Fruit fly (Drosophila melanogaster): Measurements from ENCODE around the gene La.
A peak's percentile ranks its signal among the peaks of the same experiment; 100 is the strongest.

The La gene

dm6 chr2L:20332978-20333377, 16.8 kb downstream of the La start (continued):
- TF ChIP-seq pita (GFP tag; optimal IDR thresholded peaks at IDR 0.05), result no peak
- TF ChIP-seq vvl (GFP tag; IDR thresholded peaks at IDR 0.05), result peak; percentile 41; the same call in 1 of the 2 replicates
- no peak for TF ChIP-seq CG34224 (GFP tag; IDR thresholded peaks at IDR 0.05; ENCODE audit: partially characterized antibody)
- no peak for TF ChIP-seq slbo (GFP tag; IDR thresholded peaks at IDR 0.05)
- peak; percentile 25 for TF ChIP-seq CG9932 (GFP tag; IDR thresholded peaks at IDR 0.05)
- TF ChIP-seq CG11247 (GFP tag; IDR thresholded peaks at IDR 0.05), result 0 out of 2 replicates have a peak, but pooled peaks have one; percentile 33
- TF ChIP-seq CG10565 (GFP tag; optimal IDR thresholded peaks at IDR 0.05), result no peak
- 0 out of 2 replicates have a peak, but pooled peaks have one; percentile 43 for TF ChIP-seq CG10959 (GFP tag; IDR thresholded peaks at IDR 0.05)
- TF ChIP-seq ken (GFP tag; IDR thresholded peaks at IDR 0.05), result 0 out of 3 replicates have a peak, but pooled peaks have one; percentile 23

DNA sequence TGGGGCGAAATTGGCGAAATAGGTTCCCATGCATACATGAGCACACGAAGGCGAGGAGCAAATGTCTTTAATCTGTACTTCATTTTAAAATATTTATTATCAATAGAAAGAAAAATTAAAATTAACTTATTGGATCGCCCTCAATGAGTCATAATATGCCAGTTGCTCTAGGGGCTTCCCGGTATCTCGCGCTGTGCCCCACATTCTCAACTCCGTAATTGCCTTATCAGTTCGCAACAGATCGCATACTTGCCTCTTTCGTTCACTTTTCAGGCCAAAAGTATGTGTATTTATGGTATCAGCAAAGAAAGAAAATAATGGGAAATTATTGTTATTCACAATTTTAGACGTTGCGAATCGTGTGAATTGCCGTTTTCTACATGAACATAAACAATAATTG, 20.2 kb downstream of the La start:
- TF ChIP-seq gt (GFP tag; IDR thresholded peaks at IDR 0.05), result no peak
- TF ChIP-seq lola (GFP tag; optimal IDR thresholded peaks at IDR 0.05), result no peak
- TF ChIP-seq CG9437 (GFP tag; optimal IDR thresholded peaks at IDR 0.05), result no peak
- no peak for TF ChIP-seq bab2 (GFP tag; optimal IDR thresholded peaks at IDR 0.05)
- no peak for TF ChIP-seq CG12744 (GFP tag; optimal IDR thresholded peaks at IDR 0.05)
- no peak for TF ChIP-seq Lim3 (GFP tag; IDR thresholded peaks at IDR 0.05)
- no peak for TF ChIP-seq amos (GFP tag; IDR thresholded peaks at IDR 0.05; ENCODE audit: partially characterized antibody)
- TF ChIP-seq tna (GFP tag; IDR thresholded peaks at IDR 0.05; ENCODE audit: partially characterized antibody), result no peak
- no peak for TF ChIP-seq CG10979 (tag; optimal IDR thresholded peaks at IDR 0.05)
- no peak for TF ChIP-seq Ravus (GFP tag; IDR thresholded peaks at IDR 0.05)
- TF ChIP-seq CG14441 (GFP tag; IDR thresholded peaks at IDR 0.05), result no peak
- TF ChIP-seq CG6813 (GFP tag; optimal IDR thresholded peaks at IDR 0.05), result no peak
- TF ChIP-seq Ets65A (GFP tag), result no peak
- no peak for TF ChIP-seq odd (GFP tag; optimal IDR thresholded peaks at IDR 0.05)
- no peak for TF ChIP-seq Atf3 (GFP tag; optimal IDR thresholded peaks at IDR 0.05)

- TF ChIP-seq lbe (GFP tag; optimal IDR thresholded peaks at IDR 0.05) (no peak), CTCF (GFP tag; optimal IDR thresholded peaks at IDR 0.05) (no peak), Hr3 (GFP tag; optimal IDR thresholded peaks at IDR 0.05) (no peak), CG17359 (tag; optimal IDR thresholded peaks at IDR 0.05) (no peak), Myb (GFP tag; optimal IDR thresholded peaks at IDR 0.05) (no peak), bsh (GFP tag; optimal IDR thresholded peaks at IDR 0.05) (peak in 1 of 2 experiments; percentile 4), CG12769 (tag; optimal IDR thresholded peaks at IDR 0.05) (no peak), CG2199 (GFP tag; IDR thresholded peaks at IDR 0.05) (0 out of 3 replicates have a peak, but pooled peaks have one; percentile 30), Drgx (GFP tag; IDR thresholded peaks at IDR 0.05) (peak; percentile 72)
Measured at dm6 chr2L:20328569-20328968, 21.2 kb downstream of the La start.

DNA sequence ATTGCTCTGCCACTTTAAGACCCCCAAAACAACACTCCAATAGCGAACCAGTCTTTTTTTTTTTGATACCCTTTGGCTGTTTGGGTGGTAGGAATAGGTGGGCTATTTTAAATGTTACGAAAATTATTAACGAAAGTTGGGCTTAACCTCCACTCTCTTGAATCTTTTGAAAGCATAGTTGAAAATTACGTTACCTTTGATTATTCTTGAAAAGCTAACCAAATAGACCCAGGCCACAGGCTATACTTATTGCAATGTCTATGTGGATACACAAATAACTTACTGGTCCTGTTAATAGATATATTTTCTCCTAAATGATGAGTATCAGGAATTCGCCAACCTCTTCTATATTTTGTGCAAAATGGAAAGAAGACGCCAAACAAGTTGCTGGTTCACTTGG, 21.8 kb downstream of the La start:
- TF ChIP-seq CG10321 (GFP tag; IDR thresholded peaks at IDR 0.05) (no peak), en (GFP tag; optimal IDR thresholded peaks at IDR 0.05) (no peak), CG14710 (tag; optimal IDR thresholded peaks at IDR 0.05) (no peak), CG16863 (GFP tag; optimal IDR thresholded peaks at IDR 0.05) (no peak), YL-1 (GFP tag; optimal IDR thresholded peaks at IDR 0.05) (no peak), pnt (GFP tag; optimal IDR thresholded peaks at IDR 0.05) (no peak), Drgx (GFP tag; IDR thresholded peaks at IDR 0.05) (peak; percentile 36; the same call in 1 of the 2 replicates)

Data from whole organism, embryonic.